Worm (Caenorhabditis elegans) whole organism, L1 larva: ENCODE measurements around the gene ced-13.
A peak's percentile ranks its signal among the peaks of the same experiment; 100 is the strongest.

ENCODE experiments used
- C16A3.4 ChIP-seq: fragments of 150-350 bp; optimal IDR thresholded peaks from 2 replicates; lab custom pipeline; 2014; ENCODE audit warnings: missing biosample characterization, missing genetic modification characterization
- alr-1 ChIP-seq: fragments of 200-800 bp; sonication (Bioruptor generic); optimal IDR thresholded peaks from 2 replicates; lab custom pipeline; 2018; ENCODE audit warnings: borderline replicate concordance, mild to moderate bottlenecking, missing genetic modification characterization, missing compliant biosample characterization
- blmp-1 ChIP-seq: fragments of 150-350 bp; optimal IDR thresholded peaks from 2 replicates; lab custom pipeline; 2014; ENCODE audit warnings: missing biosample characterization, missing genetic modification characterization
- ceh-82 ChIP-seq, 3 experiments: fragments of 150-350 bp in 1 of 3; sonication (generic microtip) in 2 of 3; optimal IDR thresholded peaks; 2 replicates each; lab custom pipeline; 2014 to 2017; ENCODE audit warnings: missing biosample characterization in 3 of 3, missing genetic modification characterization in 3 of 3
- dpl-1 ChIP-seq, 3 experiments: fragments of 150-350 bp in 2 of 3; sonication (generic microtip) in 1 of 3; optimal IDR thresholded peaks; 2 replicates each; lab custom pipeline; 2014 to 2017; ENCODE audit warnings: missing biosample characterization in 3 of 3, missing genetic modification characterization in 3 of 3, missing genetic modification reagents in 3 of 3
- efl-1 ChIP-seq, 4 experiments: fragments of 150-350 bp; optimal IDR thresholded peaks in 3 of 4; peaks in 1 of 4; 1 replicate in 1 of 4; 2 replicates in 3 of 4; lab custom pipeline; 2014; ENCODE audit warnings: missing biosample characterization in 2 of 4, missing genetic modification characterization in 2 of 4, missing genetic modification reagents in 2 of 4
- egl-13 ChIP-seq: sonication (generic microtip); optimal IDR thresholded peaks from 2 replicates; lab custom pipeline; 2016; ENCODE audit warnings: missing genotype, missing genetic modification reagents, missing genetic modification characterization, missing compliant biosample characterization
- ets-5 ChIP-seq: fragments of 200-800 bp; sonication (Bioruptor generic); IDR thresholded peaks from 2 replicates; pipeline ENCODE4 v1.3.6; 2022; ENCODE audit warnings: missing genetic modification characterization, missing compliant biosample characterization
- irx-1 ChIP-seq: sonication (generic microtip); optimal IDR thresholded peaks from 2 replicates; lab custom pipeline; 2016; ENCODE audit warnings: missing genetic modification characterization, missing compliant biosample characterization
- jun-1 ChIP-seq: fragments of 150-350 bp; optimal IDR thresholded peaks from 2 replicates; lab custom pipeline; 2014; ENCODE audit warnings: missing biosample characterization, missing genetic modification reagents, missing genetic modification characterization
- lin-14 ChIP-seq: fragments of 200-800 bp; sonication (Bioruptor generic); optimal IDR thresholded peaks from 2 replicates; lab custom pipeline; 2018; ENCODE audit warnings: mild to moderate bottlenecking, missing genetic modification characterization, moderate library complexity, missing compliant biosample characterization
- lin-35 ChIP-seq, 2 experiments: fragments of 150-350 bp; optimal IDR thresholded peaks; 2 replicates each; lab custom pipeline; 2014; ENCODE audit warnings: missing biosample characterization in 2 of 2, missing genetic modification characterization in 2 of 2, missing genetic modification reagents in 2 of 2
- lsy-2 ChIP-seq, 2 experiments: fragments of 150-350 bp; optimal IDR thresholded peaks; 2 replicates each; lab custom pipeline; 2014; ENCODE audit warnings: missing biosample characterization in 2 of 2, missing genetic modification characterization in 2 of 2
- mdl-1 ChIP-seq, 2 experiments: fragments of 150-350 bp; optimal IDR thresholded peaks; 2 replicates each; lab custom pipeline; 2014 to 2017; ENCODE audit warnings: missing biosample characterization in 2 of 2, missing genetic modification characterization in 2 of 2, inconsistent platforms in 1 of 2
- nhr-12 ChIP-seq: sonication (generic microtip); optimal IDR thresholded peaks from 2 replicates; lab custom pipeline; 2017; ENCODE audit warnings: missing biosample characterization, missing genetic modification characterization
- nhr-237 ChIP-seq: fragments of 150-350 bp; optimal IDR thresholded peaks from 2 replicates; lab custom pipeline; 2014; ENCODE audit warnings: missing biosample characterization, missing genetic modification characterization
- nhr-76 ChIP-seq: sonication (generic microtip); optimal IDR thresholded peaks from 2 replicates; lab custom pipeline; 2017; ENCODE audit warnings: missing biosample characterization, missing genetic modification characterization
- nhr-85 ChIP-seq: sonication (generic microtip); peaks from one replicate; lab custom pipeline; 2016; ENCODE audit warnings: missing genetic modification characterization, inconsistent platforms, missing compliant biosample characterization
- sox-4 ChIP-seq: sonication (generic microtip); optimal IDR thresholded peaks from 2 replicates; lab custom pipeline; 2016; ENCODE audit warnings: missing genetic modification characterization, missing compliant biosample characterization
- swsn-7 ChIP-seq: sonication (generic microtip); optimal IDR thresholded peaks from 2 replicates; lab custom pipeline; 2016; ENCODE audit warnings: missing genetic modification characterization, missing compliant biosample characterization
- tbx-2 ChIP-seq: sonication (generic microtip); optimal IDR thresholded peaks from 2 replicates; lab custom pipeline; 2016; ENCODE audit warnings: missing genetic modification characterization, missing compliant biosample characterization
- unc-98 ChIP-seq: fragments of 200-800 bp; sonication (Bioruptor generic); IDR thresholded peaks from 2 replicates; pipeline ENCODE4 v1.3.6; 2022; ENCODE audit warnings: missing genetic modification characterization, missing compliant biosample characterization
- xbp-1 ChIP-seq: sonication (generic microtip); optimal IDR thresholded peaks from 2 replicates; lab custom pipeline; 2016; ENCODE audit warnings: missing genetic modification characterization, missing compliant biosample characterization

The ced-13 gene

DNA sequence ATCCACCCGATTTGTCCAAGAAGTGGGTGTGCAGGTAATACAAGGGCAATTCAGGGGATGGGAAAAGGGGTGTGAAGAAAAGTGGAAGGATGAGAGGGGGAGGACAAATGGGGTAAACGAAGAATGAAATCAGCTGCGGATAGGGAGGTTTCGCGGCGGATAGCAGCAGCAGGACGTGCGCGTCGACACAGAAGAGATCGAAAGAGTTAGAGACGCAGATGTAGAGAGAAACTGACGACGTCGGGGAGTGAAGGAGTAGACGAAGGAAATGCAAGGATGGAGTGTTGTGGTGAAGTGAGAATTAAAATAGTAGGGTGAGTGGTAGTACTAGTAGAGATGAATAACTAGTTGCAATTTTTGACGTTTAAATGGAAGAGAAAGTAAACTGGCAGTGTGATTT is 47.2 kb downstream of the ced-13 start, which contains the start of gene M60.6 (continued):
- TF ChIP-seq alr-1 (tag; lab: Kevin White, UChicago) (no peak), ceh-82 (tag; optimal IDR thresholded peaks at IDR 0.05; lab: Kevin White, UChicago) (peak in 1 of 3 experiments; percentile 73), blmp-1 (peak; percentile 76), lin-14 (GFP tag; lab: Kevin White, UChicago) (peak; percentile 84), jun-1 (no peak), lin-35 (GFP tag; optimal IDR thresholded peaks at IDR 0.05; lab: Kevin White, UChicago) (peak; percentile 4 to 5), mdl-1 (tag; optimal IDR thresholded peaks at IDR 0.05; lab: Kevin White, UChicago) (peak in 1 of 2 experiments; percentile 30), efl-1 (optimal IDR thresholded peaks at IDR 0.05; lab: Kevin White, UChicago) (peak; percentile 16 to 32), efl-1 (GFP tag; optimal IDR thresholded peaks at IDR 0.05 in 1 of 2; lab: Kevin White, UChicago) (no peak), tbx-2 (tag; lab: Kevin White, UChicago) (peak; percentile 15), ets-5 (GFP tag; lab: Robert Waterston, UW) (no peak), C16A3.4 (tag; lab: Kevin White, UChicago) (no peak), nhr-12 (tag; lab: Kevin White, UChicago) (no peak), lsy-2 (tag; optimal IDR thresholded peaks at IDR 0.05; lab: Kevin White, UChicago) (peak in 1 of 2 experiments; percentile 42), irx-1 (no peak), dpl-1 (GFP tag; optimal IDR thresholded peaks at IDR 0.05; lab: Kevin White, UChicago) (no peak), nhr-237 (tag; lab: Kevin White, UChicago) (no peak), nhr-76 (tag; lab: Kevin White, UChicago) (no peak), egl-13 (peak; percentile 32), sox-4 (tag; lab: Kevin White, UChicago) (peak; percentile 29), unc-98 (GFP tag; lab: Robert Waterston, UW) (no peak), swsn-7 (tag; lab: Kevin White, UChicago) (peak; percentile 49), xbp-1 (tag; lab: Kevin White, UChicago) (peak; percentile 28), nhr-85 (tag; lab: Kevin White, UChicago) (peak; percentile 87)
- TF ChIP-seq, all 84 proteins: peak for 27
